Worm (Caenorhabditis elegans) whole organism, late embryonic: ENCODE data around the gene C55B6.4.

Source experiments
- F13H6.1 ChIP-seq: sonication (generic microtip); optimal IDR thresholded peaks from 2 replicates; lab custom pipeline; 2016; ENCODE audit warnings: missing genetic modification characterization, missing compliant biosample characterization
- ceh-6 ChIP-seq: fragments of 200-800 bp; sonication (Bioruptor generic); optimal IDR thresholded peaks from 2 replicates; lab custom pipeline; 2018; ENCODE audit warnings: mild to moderate bottlenecking, missing genetic modification characterization, missing compliant biosample characterization
- dve-1 ChIP-seq: sonication (generic microtip); optimal IDR thresholded peaks from 2 replicates; lab custom pipeline; 2017; ENCODE audit warnings: antibody characterized with exemption, mild to moderate bottlenecking, missing genetic modification characterization, missing compliant biosample characterization
- fkh-10 ChIP-seq: fragments of 150-350 bp; optimal IDR thresholded peaks from 2 replicates; lab custom pipeline; 2014; ENCODE audit warnings: missing biosample characterization, missing genetic modification reagents, missing genetic modification characterization
- hlh-30 ChIP-seq: sonication (generic microtip); optimal IDR thresholded peaks from 2 replicates; lab custom pipeline; 2017; ENCODE audit warnings: antibody characterized with exemption, missing genetic modification characterization, missing compliant biosample characterization; ENCODE audit not compliant: insufficient read depth
- npax-4 ChIP-seq: sonication (generic microtip); optimal IDR thresholded peaks from 2 replicates; lab custom pipeline; 2016; ENCODE audit warnings: missing genetic modification characterization, missing compliant biosample characterization
- pat-9 ChIP-seq: fragments of 200-800 bp; sonication (Bioruptor generic); optimal IDR thresholded peaks from 2 replicates; lab custom pipeline; 2018; ENCODE audit warnings: mild to moderate bottlenecking, missing genetic modification characterization, moderate library complexity, missing compliant biosample characterization
- ref-2 ChIP-seq: sonication (generic microtip); optimal IDR thresholded peaks from 2 replicates; lab custom pipeline; 2016; ENCODE audit warnings: missing genetic modification characterization, missing compliant biosample characterization
- rnt-1 ChIP-seq: sonication (generic microtip); optimal IDR thresholded peaks from 2 replicates; lab custom pipeline; 2016; ENCODE audit warnings: missing genetic modification characterization, missing compliant biosample characterization
- sox-4 ChIP-seq: sonication (generic microtip); optimal IDR thresholded peaks from 2 replicates; lab custom pipeline; 2017; ENCODE audit warnings: mild to moderate bottlenecking, missing genetic modification characterization, inconsistent platforms, missing compliant biosample characterization
- unc-55 ChIP-seq: sonication (generic microtip); optimal IDR thresholded peaks from 2 replicates; lab custom pipeline; 2017; ENCODE audit warnings: missing biosample characterization, missing genetic modification reagents, missing genetic modification characterization
- unc-86 ChIP-seq: sonication (generic microtip); optimal IDR thresholded peaks from 2 replicates; lab custom pipeline; 2016; ENCODE audit warnings: missing genetic modification characterization, missing compliant biosample characterization

- no peak for TF ChIP-seq rnt-1 (tag; lab: Kevin White, UChicago)
- TF ChIP-seq F13H6.1 (tag; lab: Kevin White, UChicago) = no peak
- no peak for TF ChIP-seq ceh-6
- TF ChIP-seq fkh-10 (GFP tag; lab: Kevin White, UChicago) = no peak
- no peak for TF ChIP-seq sox-4
- no peak for TF ChIP-seq unc-86 (tag; lab: Kevin White, UChicago)
- TF ChIP-seq npax-4 = no peak
- TF ChIP-seq hlh-30 = no peak
- TF ChIP-seq dve-1 (tag; lab: Kevin White, UChicago) = no peak
- TF ChIP-seq pat-9 (tag; lab: Kevin White, UChicago) = no peak
- TF ChIP-seq ref-2 (tag; lab: Kevin White, UChicago) = no peak
- peak; percentile 17 for TF ChIP-seq unc-55 (GFP tag; lab: Kevin White, UChicago)
Measured at ce11 chrX:7225028-7225427, 37.5 kb upstream of the C55B6.4 start.
